Worm (Caenorhabditis elegans): Measurements from ENCODE around the gene F43H9.3.

- no peak for TF ChIP-seq snpc-4 (tag; optimal IDR thresholded peaks at IDR 0.05)
- TF ChIP-seq egl-27 (tag; optimal IDR thresholded peaks at IDR 0.05): no peak
- no peak for TF ChIP-seq ztf-11 (tag; optimal IDR thresholded peaks at IDR 0.05)
- no peak for TF ChIP-seq R02D3.7 (tag; optimal IDR thresholded peaks at IDR 0.05)
- TF ChIP-seq lin-13 (GFP tag; optimal IDR thresholded peaks at IDR 0.05): no peak
- no peak for TF ChIP-seq unc-39 (tag; optimal IDR thresholded peaks at IDR 0.05)
- TF ChIP-seq dmd-4 (tag; optimal IDR thresholded peaks at IDR 0.05): no peak
- TF ChIP-seq nhr-12 (tag; optimal IDR thresholded peaks at IDR 0.05): no peak
- TF ChIP-seq mdl-1 (tag; optimal IDR thresholded peaks at IDR 0.05): no peak
- TF ChIP-seq nhr-10 (tag; optimal IDR thresholded peaks at IDR 0.05): no peak
- TF ChIP-seq blmp-1 (tag; optimal IDR thresholded peaks at IDR 0.05; ENCODE audit: insufficient read depth): no peak
- no peak for TF ChIP-seq unc-62 (GFP tag; optimal IDR thresholded peaks at IDR 0.05)
- TF ChIP-seq alr-1 (tag; optimal IDR thresholded peaks at IDR 0.05): no peak
Observed at ce11 chrV:8017924-8018323, 6.8 kb downstream of the F43H9.3 start.
